Fruit fly (Drosophila melanogaster) whole organism, embryonic: ENCODE measurements around the gene PIG-S.

Source experiments
- Asciz ChIP-seq: fragments of 200-800 bp; sonication (Bioruptor generic); optimal IDR thresholded peaks from 2 replicates; lab custom pipeline; 2017; ENCODE audit warnings: missing biosample characterization, mild to moderate bottlenecking, missing genetic modification characterization, missing genetic modification reagents
- CG10366 ChIP-seq: fragments of 200-800 bp; sonication (Bioruptor generic); IDR thresholded peaks from 2 replicates; pipeline ENCODE4 v1.3.6; 2022; ENCODE audit warnings: missing biosample characterization, missing genetic modification characterization
- CG12659 ChIP-seq: fragments of 200-800 bp; sonication (Bioruptor generic); optimal IDR thresholded peaks from 3 replicates; lab custom pipeline; 2017; ENCODE audit warnings: mild to moderate bottlenecking, missing biosample characterization, missing genetic modification reagents, missing genetic modification characterization
- CG13123 ChIP-seq: fragments of 200-800 bp; sonication (Bioruptor generic); optimal IDR thresholded peaks from 2 replicates; lab custom pipeline; 2016; ENCODE audit warnings: missing biosample characterization, missing genetic modification characterization
- CG13775 ChIP-seq: fragments of 200-800 bp; sonication (Bioruptor generic); optimal IDR thresholded peaks from 3 replicates; lab custom pipeline; 2017; ENCODE audit warnings: missing biosample characterization, mild to moderate bottlenecking, missing genetic modification characterization
- CG13894 ChIP-seq: fragments of 200-800 bp; sonication (Bioruptor generic); optimal IDR thresholded peaks from 3 replicates; lab custom pipeline; 2018; ENCODE audit warnings: missing biosample characterization, mild to moderate bottlenecking, missing genetic modification characterization, moderate library complexity
- CG14014 ChIP-seq: fragments of 200-800 bp; sonication (Bioruptor generic); IDR thresholded peaks from 2 replicates; pipeline ENCODE4 v1.3.6; 2022; ENCODE audit warnings: missing biosample characterization, missing genetic modification characterization
- CG2889 ChIP-seq: fragments of 200-800 bp; sonication (Bioruptor generic); IDR thresholded peaks from 3 replicates; pipeline ENCODE4 v1.3.6; 2022; ENCODE audit warnings: missing biosample characterization, missing genetic modification characterization
- CG32767 ChIP-seq: fragments of 200-800 bp; sonication (Bioruptor generic); IDR thresholded peaks from 2 replicates; pipeline ENCODE4 v1.3.6; 2022; ENCODE audit warnings: missing biosample characterization, missing genetic modification characterization
- CG33557 ChIP-seq: fragments of 200-800 bp; sonication (Bioruptor generic); optimal IDR thresholded peaks from 2 replicates; lab custom pipeline; 2019; ENCODE audit warnings: missing biosample characterization, mild to moderate bottlenecking, missing genetic modification characterization, moderate library complexity
- CG4424 ChIP-seq: fragments of 200-800 bp; sonication (Bioruptor generic); optimal IDR thresholded peaks from 3 replicates; lab custom pipeline; 2016; ENCODE audit warnings: missing biosample characterization, missing genetic modification characterization
- CG4617 ChIP-seq: fragments of 200-800 bp; sonication (Bioruptor generic); optimal IDR thresholded peaks from 3 replicates; lab custom pipeline; 2016; ENCODE audit warnings: missing biosample characterization, missing genetic modification characterization, borderline replicate concordance
- CG5245 ChIP-seq: fragments of 200-800 bp; sonication (Bioruptor generic); optimal IDR thresholded peaks from 3 replicates; lab custom pipeline; 2016; ENCODE audit warnings: missing biosample characterization, missing genetic modification characterization
- CG6175 ChIP-seq: fragments of 200-800 bp; sonication (Bioruptor generic); IDR thresholded peaks from 3 replicates; pipeline ENCODE4 v1.3.6; 2022; ENCODE audit warnings: missing biosample characterization, missing genetic modification characterization
- CG6791 ChIP-seq: fragments of 200-800 bp; sonication (Bioruptor generic); IDR thresholded peaks from 3 replicates; pipeline ENCODE4 v1.3.6; 2022; ENCODE audit warnings: missing biosample characterization, missing genetic modification characterization; ENCODE audit not compliant: partially characterized antibody
- CG7372 ChIP-seq: fragments of 200-800 bp; sonication (Bioruptor generic); IDR thresholded peaks from 2 replicates; pipeline ENCODE4 v1.3.6; 2022; ENCODE audit warnings: missing biosample characterization, missing genetic modification characterization
- CG9797 ChIP-seq: fragments of 200-800 bp; sonication (Bioruptor generic); optimal IDR thresholded peaks from 3 replicates; lab custom pipeline; 2018; ENCODE audit warnings: missing biosample characterization, mild to moderate bottlenecking, missing genetic modification characterization
- CG9876 ChIP-seq: fragments of 200-800 bp; sonication (Bioruptor generic); optimal IDR thresholded peaks from 2 replicates; lab custom pipeline; 2016; ENCODE audit warnings: missing biosample characterization, missing genetic modification characterization
- Camta ChIP-seq: fragments of 200-800 bp; sonication (Bioruptor generic); optimal IDR thresholded peaks from 2 replicates; lab custom pipeline; 2016; ENCODE audit warnings: missing biosample characterization, missing genetic modification characterization
- CkIIα-i1 ChIP-seq: fragments of 200-800 bp; sonication (Bioruptor generic); IDR thresholded peaks from 2 replicates; pipeline ENCODE4 v1.3.6; 2022; ENCODE audit warnings: missing biosample characterization, missing genetic modification characterization
- D19B ChIP-seq: fragments of 200-800 bp; sonication (Bioruptor generic); optimal IDR thresholded peaks from 2 replicates; lab custom pipeline; 2017; ENCODE audit warnings: missing biosample characterization, mild to moderate bottlenecking, missing genetic modification characterization
- Dad ChIP-seq: fragments of 200-800 bp; sonication (Bioruptor generic); optimal IDR thresholded peaks from 3 replicates; lab custom pipeline; 2016; ENCODE audit warnings: missing biosample characterization, missing genetic modification characterization
- Deaf1 ChIP-seq: fragments of 200-800 bp; optimal IDR thresholded peaks from 3 replicates; lab custom pipeline; 2019; ENCODE audit warnings: missing biosample characterization, mild to moderate bottlenecking, missing genetic modification characterization, moderate library complexity
- Doc2 ChIP-seq: fragments of 200-800 bp; sonication (Bioruptor generic); IDR thresholded peaks from 2 replicates; pipeline ENCODE4 v1.3.6; 2022; ENCODE audit warnings: missing biosample characterization, missing genetic modification characterization
- Fer2 ChIP-seq: fragments of 200-800 bp; sonication (Bioruptor generic); optimal IDR thresholded peaks from 2 replicates; lab custom pipeline; 2018; ENCODE audit warnings: missing biosample characterization, mild to moderate bottlenecking, missing genetic modification characterization, moderate library complexity
- GATAe ChIP-seq: fragments of 200-800 bp; sonication (Bioruptor generic); conservative IDR thresholded peaks from 2 replicates; pipeline ENCODE4 v1.3.6; 2022; ENCODE audit warnings: missing biosample characterization, missing genetic modification characterization
- HLH4C ChIP-seq: fragments of 200-800 bp; sonication (Bioruptor generic); IDR thresholded peaks from 3 replicates; pipeline ENCODE4 v1.3.6; 2022; ENCODE audit warnings: missing biosample characterization, missing genetic modification characterization; ENCODE audit not compliant: partially characterized antibody
- Hr3 ChIP-seq: fragments of 200-800 bp; sonication (Bioruptor generic); optimal IDR thresholded peaks from 3 replicates; lab custom pipeline; 2016; ENCODE audit warnings: missing biosample characterization, missing genetic modification characterization
- Hr39 ChIP-seq: fragments of >200 bp; optimal IDR thresholded peaks from 2 replicates; lab custom pipeline; 2017
- Hsf ChIP-seq: fragments of 200-800 bp; sonication (Bioruptor generic); optimal IDR thresholded peaks from 3 replicates; lab custom pipeline; 2016; ENCODE audit warnings: missing biosample characterization, missing genetic modification characterization
- NFAT ChIP-seq: fragments of 200-800 bp; sonication (Bioruptor generic); IDR thresholded peaks from 2 replicates; pipeline ENCODE4 v1.3.6; 2022; ENCODE audit warnings: missing biosample characterization, missing genetic modification characterization
- Oaz ChIP-seq: fragments of 200-800 bp; sonication (Bioruptor generic); IDR thresholded peaks from 2 replicates; pipeline ENCODE4 v1.3.6; 2022; ENCODE audit warnings: missing biosample characterization, missing genetic modification characterization
- Rx ChIP-seq: fragments of 200-800 bp; sonication (Bioruptor generic); IDR thresholded peaks from 2 replicates; pipeline ENCODE4 v1.3.6; 2022; ENCODE audit warnings: missing biosample characterization, missing genetic modification characterization
- Usf ChIP-seq: fragments of 200-800 bp; sonication (Bioruptor generic); optimal IDR thresholded peaks from 2 replicates; lab custom pipeline; 2017; ENCODE audit warnings: missing genotype, missing biosample characterization, missing genetic modification characterization
- ab ChIP-seq: fragments of 200-800 bp; sonication (Bioruptor generic); optimal IDR thresholded peaks from 2 replicates; lab custom pipeline; 2016; ENCODE audit warnings: missing biosample characterization, missing genetic modification characterization
- bab2 ChIP-seq: fragments of 200-800 bp; sonication (Bioruptor generic); optimal IDR thresholded peaks from 2 replicates; lab custom pipeline; 2016; ENCODE audit warnings: missing biosample characterization, missing genetic modification characterization
- chif ChIP-seq, 2 experiments: fragments of 200-800 bp; sonication (Bioruptor generic); optimal IDR thresholded peaks; 3 replicates each; lab custom pipeline; 2016; ENCODE audit warnings: missing biosample characterization in 2 of 2, missing genetic modification characterization in 2 of 2
- chinmo ChIP-seq: fragments of 200-800 bp; sonication (Bioruptor generic); IDR thresholded peaks from 4 replicates; pipeline ENCODE4 v1.3.6; 2022; ENCODE audit warnings: missing biosample characterization, missing genetic modification characterization; ENCODE audit not compliant: partially characterized antibody
- dmrt99B ChIP-seq: fragments of 200-800 bp; sonication (Bioruptor generic); optimal IDR thresholded peaks from 2 replicates; lab custom pipeline; 2018; ENCODE audit warnings: missing biosample characterization, mild to moderate bottlenecking, missing genetic modification characterization, moderate library complexity
- esg ChIP-seq: fragments of 200-800 bp; sonication (Bioruptor generic); conservative IDR thresholded peaks from 2 replicates; pipeline ENCODE4 v1.3.6; 2022; ENCODE audit warnings: missing biosample characterization, missing genetic modification characterization
- ewg ChIP-seq: fragments of 200-800 bp; sonication (Bioruptor generic); optimal IDR thresholded peaks from 3 replicates; lab custom pipeline; 2017; ENCODE audit warnings: mild to moderate bottlenecking, missing biosample characterization, missing genetic modification reagents, missing genetic modification characterization
- h ChIP-seq: fragments of >200 bp; optimal IDR thresholded peaks from 2 replicates; lab custom pipeline; 2017
- her ChIP-seq: fragments of 200-800 bp; sonication (Bioruptor generic); optimal IDR thresholded peaks from 2 replicates; lab custom pipeline; 2016; ENCODE audit warnings: missing biosample characterization, missing genetic modification characterization
- hth ChIP-seq: fragments of >200 bp; optimal IDR thresholded peaks from 2 replicates; lab custom pipeline; 2017; ENCODE audit warnings: inconsistent platforms
- lab ChIP-seq: fragments of 200-800 bp; sonication (Bioruptor generic); optimal IDR thresholded peaks from 3 replicates; lab custom pipeline; 2017; ENCODE audit warnings: missing biosample characterization, missing genetic modification characterization, mild to moderate bottlenecking, moderate library complexity, missing genetic modification reagents
- mld ChIP-seq: fragments of 200-800 bp; sonication (Bioruptor generic); IDR thresholded peaks from 3 replicates; pipeline ENCODE4 v1.3.6; 2022; ENCODE audit warnings: missing biosample characterization, missing genetic modification characterization; ENCODE audit not compliant: partially characterized antibody
- nom ChIP-seq: fragments of 200-800 bp; sonication (Bioruptor generic); optimal IDR thresholded peaks from 2 replicates; lab custom pipeline; 2017; ENCODE audit warnings: missing biosample characterization, missing genetic modification characterization, mild to moderate bottlenecking, moderate library complexity, missing genetic modification reagents
- pfk ChIP-seq: fragments of 200-800 bp; sonication (Bioruptor generic); optimal IDR thresholded peaks from 2 replicates; lab custom pipeline; 2018; ENCODE audit warnings: missing biosample characterization, mild to moderate bottlenecking, missing genetic modification characterization, moderate library complexity
- ranshi ChIP-seq: fragments of 200-800 bp; sonication (Bioruptor generic); IDR thresholded peaks from 2 replicates; pipeline ENCODE4 v1.3.6; 2022; ENCODE audit warnings: missing biosample characterization, missing genetic modification characterization
- seq ChIP-seq: fragments of 200-800 bp; sonication (Bioruptor generic); IDR thresholded peaks from 2 replicates; pipeline ENCODE4 v1.3.6; 2022; ENCODE audit warnings: missing biosample characterization, missing genetic modification characterization
- so ChIP-seq: fragments of 200-800 bp; sonication (Bioruptor generic); IDR thresholded peaks from 3 replicates; pipeline ENCODE4 v1.3.6; 2022; ENCODE audit warnings: missing biosample characterization, missing genetic modification characterization
- wek ChIP-seq: fragments of 200-800 bp; sonication (Bioruptor generic); optimal IDR thresholded peaks from 3 replicates; lab custom pipeline; 2018; ENCODE audit warnings: missing biosample characterization, mild to moderate bottlenecking, missing genetic modification characterization, moderate library complexity

PIG-S gene

DNA sequence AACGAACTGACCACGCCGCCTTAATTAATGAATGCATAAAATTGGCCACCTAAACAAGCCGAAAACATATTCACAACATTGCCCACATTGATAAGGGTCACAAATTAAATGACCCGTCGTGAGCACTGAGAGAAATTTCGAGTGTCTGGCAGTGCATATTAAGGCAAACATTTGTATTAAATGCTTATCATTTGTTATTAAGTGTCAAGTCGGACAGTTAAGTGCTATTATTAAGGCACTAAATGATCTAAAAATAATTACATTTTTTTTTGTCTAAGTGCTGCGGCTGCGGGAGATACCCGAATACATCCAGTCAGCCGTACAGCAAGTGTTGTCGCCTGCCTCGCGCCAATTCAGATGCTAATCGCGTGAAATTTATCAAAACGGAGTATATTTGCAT is 44.8 kb upstream of the PIG-S start (continued):
- TF ChIP-seq HLH4C (no peak), so (GFP tag; lab: Robert Waterston, UW) (peak; percentile 67; the same call in 2 of the 3 replicates), nom (no peak), seq (GFP tag; lab: Robert Waterston, UW) (peak; percentile 38; the same call in 1 of the 2 replicates), ranshi (GFP tag; lab: Robert Waterston, UW) (peak; percentile 69), CG5245 (peak; percentile 23), wek (peak; percentile 7), CG9797 (GFP tag; lab: Kevin White, UChicago) (no peak), CG6175 (GFP tag; lab: Robert Waterston, UW) (peak; percentile 64; the same call in 1 of the 3 replicates), pfk (GFP tag; lab: Kevin White, UChicago) (no peak), dmrt99B (peak; percentile 85), ewg (peak; percentile 44), CG9876 (GFP tag; lab: Kevin White, UChicago) (no peak), h (lab: Kevin White, UChicago) (no peak), Usf (GFP tag; lab: Kevin White, UChicago) (peak; percentile 54), ab (peak; percentile 51), CG33557 (GFP tag; lab: Kevin White, UChicago) (no peak), Deaf1 (tag; lab: Kevin White, UChicago) (no peak), esg (GFP tag; lab: Robert Waterston, UW) (peak; percentile 68), CG12659 (GFP tag; lab: Kevin White, UChicago) (peak; percentile 43), CkIIα-i1 (no peak), Hr39 (lab: Kevin White, UChicago) (no peak), her (GFP tag; lab: Kevin White, UChicago) (peak; percentile 59), CG14014 (GFP tag; lab: Robert Waterston, UW) (no peak), Dad (GFP tag; lab: Kevin White, UChicago) (peak; percentile 42), hth (lab: Kevin White, UChicago) (no peak), Hr3 (GFP tag; lab: Kevin White, UChicago) (peak; percentile 52), Asciz (GFP tag; lab: Kevin White, UChicago) (peak; percentile 56), Fer2 (tag; lab: Kevin White, UChicago) (no peak), chinmo (no peak), CG6791 (GFP tag; lab: Robert Waterston, UW) (no peak), mld (GFP tag; lab: Robert Waterston, UW) (no peak), bab2 (GFP tag; lab: Kevin White, UChicago) (peak; percentile 64), Oaz (no peak), CG13894 (tag; lab: Kevin White, UChicago) (no peak), CG32767 (peak; percentile 46; the same call in 1 of the 2 replicates), CG13775 (GFP tag; lab: Kevin White, UChicago) (peak; percentile 1), Hsf (GFP tag; lab: Kevin White, UChicago) (peak; percentile 26), D19B (peak; percentile 27), CG4617 (GFP tag; lab: Kevin White, UChicago) (peak; percentile 18), Doc2 (peak; percentile 44; the same call in 1 of the 2 replicates), CG4424 (GFP tag; lab: Kevin White, UChicago) (peak; percentile 57), GATAe (no peak), Rx (GFP tag; lab: Robert Waterston, UW) (peak; percentile 69), chif (GFP tag; optimal IDR thresholded peaks at IDR 0.05; lab: Kevin White, UChicago) (peak; percentile 49 to 50), Camta (GFP tag; lab: Kevin White, UChicago) (peak; percentile 56), CG7372 (0 out of 2 replicates have a peak, but pooled peaks have one; percentile 27), NFAT (GFP tag; lab: Robert Waterston, UW) (peak; percentile 49; the same call in 1 of the 2 replicates), CG13123 (GFP tag; lab: Kevin White, UChicago) (no peak), CG10366 (peak; percentile 78), CG2889 (GFP tag; lab: Robert Waterston, UW) (peak; percentile 56; the same call in 1 of the 3 replicates), lab (GFP tag; lab: Kevin White, UChicago) (peak; percentile 72)
